Fruit fly (Drosophila melanogaster): Measurements from ENCODE around the gene CG5418.
A peak's percentile ranks its signal among the peaks of the same experiment; 100 is the strongest.

CG5418 gene

DNA sequence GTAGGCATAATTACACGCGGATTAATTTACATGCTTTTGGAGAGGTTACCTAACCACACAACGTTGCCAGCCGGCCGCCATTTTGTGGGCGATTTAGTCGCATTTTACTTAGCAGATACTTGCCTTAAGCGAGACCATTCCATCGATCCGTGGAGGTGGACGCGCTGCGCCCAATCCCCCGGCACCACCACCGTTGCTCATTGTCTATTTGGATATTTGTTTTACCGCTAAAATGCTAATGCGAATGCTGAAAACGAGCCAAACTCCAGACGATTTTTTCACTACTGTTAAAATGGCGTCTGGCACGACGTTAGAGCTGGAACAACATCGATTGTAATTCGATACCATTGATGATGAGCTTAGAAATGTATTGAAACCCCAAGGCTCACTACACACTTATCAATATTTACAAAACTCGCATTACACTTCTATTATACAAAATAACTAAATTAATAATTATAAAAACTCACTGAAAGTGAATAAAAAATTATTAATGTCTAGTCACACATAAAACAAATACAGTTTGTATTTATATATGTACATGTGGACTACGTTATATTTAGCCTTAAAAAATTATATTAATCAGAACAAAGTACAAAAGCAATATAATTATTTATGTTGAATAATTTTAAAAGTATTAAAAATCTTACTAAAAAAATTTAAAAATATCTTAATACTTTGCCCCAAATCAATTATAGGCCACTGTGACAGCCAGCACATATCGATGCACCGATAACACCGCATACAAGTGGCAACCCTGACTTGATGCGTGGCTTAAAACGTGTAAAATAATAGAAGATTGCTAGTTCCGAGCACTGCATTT is 19.1 kb downstream of the CG5418 start, which contains the start of gene eRF3 (continued):
- TF ChIP-seq CG10654 (GFP tag; optimal IDR thresholded peaks at IDR 0.05) (peak; percentile 77), CG18011 (GFP tag; optimal IDR thresholded peaks at IDR 0.05) (peak; percentile 9), usp (GFP tag; optimal IDR thresholded peaks at IDR 0.05) (no peak), Xbp1 (GFP tag; optimal IDR thresholded peaks at IDR 0.05) (peak; percentile 78), repo (GFP tag; optimal IDR thresholded peaks at IDR 0.05) (no peak), zfh1 (GFP tag; IDR thresholded peaks at IDR 0.05) (peak; percentile 23; the same call in 1 of the 3 replicates), CG6813 (GFP tag; optimal IDR thresholded peaks at IDR 0.05) (no peak), CG1603 (tag; optimal IDR thresholded peaks at IDR 0.05) (peak; percentile 60), Med (GFP tag) (peak; percentile 74), luna (GFP tag; optimal IDR thresholded peaks at IDR 0.05) (no peak), CG2889 (GFP tag; IDR thresholded peaks at IDR 0.05) (peak; percentile 56; the same call in 2 of the 3 replicates), gsb (GFP tag; IDR thresholded peaks at IDR 0.05) (peak; percentile 53; the same call in 1 of the 2 replicates), CG31365 (tag; optimal IDR thresholded peaks at IDR 0.05) (no peak), row (GFP tag; IDR thresholded peaks at IDR 0.05) (peak; percentile 85), Sox100B (GFP tag; optimal IDR thresholded peaks at IDR 0.05) (peak; percentile 88), CG17361 (GFP tag; IDR thresholded peaks at IDR 0.05) (peak; percentile 96), exex (tag; optimal IDR thresholded peaks at IDR 0.05) (peak; percentile 10), CG10431 (GFP tag; optimal IDR thresholded peaks at IDR 0.05) (peak; percentile 53), dpn (GFP tag; optimal IDR thresholded peaks at IDR 0.05) (peak in 1 of 2 experiments; percentile 75), CG12659 (GFP tag; optimal IDR thresholded peaks at IDR 0.05) (peak; percentile 72), YL-1 (GFP tag; optimal IDR thresholded peaks at IDR 0.05) (peak; percentile 98), mirr (GFP tag; optimal IDR thresholded peaks at IDR 0.05) (peak; percentile 9), CG18764 (GFP tag; optimal IDR thresholded peaks at IDR 0.05) (peak; percentile 97), CG8359 (GFP tag; optimal IDR thresholded peaks at IDR 0.05; ENCODE audit: borderline replicate concordance) (peak; percentile 6), Fer3 (tag; optimal IDR thresholded peaks at IDR 0.05) (peak; percentile 74), pnt (GFP tag; optimal IDR thresholded peaks at IDR 0.05) (no peak), Kr (GFP tag; optimal IDR thresholded peaks at IDR 0.05) (no peak), CG1233 (GFP tag; optimal IDR thresholded peaks at IDR 0.05) (peak; percentile 73), CG14050 (GFP tag; IDR thresholded peaks at IDR 0.05) (no peak; the same call in 2 of the 3 replicates), CG12942 (GFP tag; optimal IDR thresholded peaks at IDR 0.05) (peak; percentile 68), Blimp-1 (GFP tag; optimal IDR thresholded peaks at IDR 0.05) (peak; percentile 74), CG4424 (GFP tag; optimal IDR thresholded peaks at IDR 0.05) (peak; percentile 71), CG6683 (GFP tag; optimal IDR thresholded peaks at IDR 0.05) (peak; percentile 64), ttk (GFP tag; IDR thresholded peaks at IDR 0.05) (peak; percentile 53; the same call in 1 of the 2 replicates), slbo (GFP tag; IDR thresholded peaks at IDR 0.05) (peak; percentile 87), wor (GFP tag; IDR thresholded peaks at IDR 0.05) (peak; percentile 63; the same call in 1 of the 2 replicates), trh (GFP tag; optimal IDR thresholded peaks at IDR 0.05) (peak; percentile 33), CG16779 (GFP tag; IDR thresholded peaks at IDR 0.05) (0 out of 2 replicates have a peak, but pooled peaks have one; percentile 16), PHDP (tag; optimal IDR thresholded peaks at IDR 0.05) (peak; percentile 78), Adf1 (GFP tag; IDR thresholded peaks at IDR 0.05) (no peak), Camta (GFP tag; optimal IDR thresholded peaks at IDR 0.05) (no peak), aop (GFP tag; IDR thresholded peaks at IDR 0.05) (no peak), CG12219 (GFP tag; optimal IDR thresholded peaks at IDR 0.05) (no peak), tio (GFP tag; optimal IDR thresholded peaks at IDR 0.05) (peak; percentile 80), CG10565 (GFP tag; optimal IDR thresholded peaks at IDR 0.05) (no peak), zen (tag; optimal IDR thresholded peaks at IDR 0.05) (peak; percentile 69), CG6854 (GFP tag; optimal IDR thresholded peaks at IDR 0.05) (no peak), run (tag; optimal IDR thresholded peaks at IDR 0.05) (no peak), CG16815 (GFP tag; optimal IDR thresholded peaks at IDR 0.05) (peak; percentile 77)
